Worm (Caenorhabditis elegans) whole organism, L4 larva: ENCODE measurements around the gene baz-2.

Source experiments
- ZK337.2 ChIP-seq: fragments of 200-800 bp; sonication (Bioruptor generic); IDR thresholded peaks from 2 replicates; pipeline ENCODE4 v1.3.6; 2022; ENCODE audit warnings: missing genetic modification reagents, missing genetic modification characterization, missing compliant biosample characterization
- ZK546.5 ChIP-seq, 2 experiments: sonication (generic microtip); optimal IDR thresholded peaks; 2 replicates each; lab custom pipeline; 2017; ENCODE audit warnings: missing biosample characterization in 2 of 2, missing genetic modification characterization in 2 of 2
- aly-2 ChIP-seq: sonication (generic microtip); optimal IDR thresholded peaks from 2 replicates; lab custom pipeline; 2018; ENCODE audit warnings: missing biosample characterization, missing genetic modification characterization
- ceh-82 ChIP-seq: sonication (generic microtip); optimal IDR thresholded peaks from 2 replicates; lab custom pipeline; 2017; ENCODE audit warnings: missing biosample characterization, missing genetic modification characterization
- hmg-1.1 ChIP-seq: fragments of 200-800 bp; sonication (Bioruptor generic); IDR thresholded peaks from 2 replicates; pipeline ENCODE4 v1.3.6; 2022; ENCODE audit warnings: missing genetic modification reagents, missing genetic modification characterization, missing compliant biosample characterization
- nhr-25 ChIP-seq: sonication (generic microtip); optimal IDR thresholded peaks from 2 replicates; lab custom pipeline; 2017; ENCODE audit warnings: missing genetic modification characterization, mild to moderate bottlenecking, missing compliant biosample characterization, antibody characterized with exemption, moderate library complexity, borderline replicate concordance; ENCODE audit not compliant: insufficient read depth
- snpc-4 ChIP-seq: fragments of 150-350 bp; optimal IDR thresholded peaks from 2 replicates; lab custom pipeline; 2014; ENCODE audit warnings: missing biosample characterization, missing genetic modification characterization
- spr-1 ChIP-seq: sonication (generic microtip); optimal IDR thresholded peaks from 2 replicates; lab custom pipeline; 2016; ENCODE audit warnings: mild to moderate bottlenecking, missing genetic modification characterization, missing compliant biosample characterization
- tag-97 ChIP-seq: fragments of 200-800 bp; sonication (Bioruptor generic); IDR thresholded peaks from 2 replicates; pipeline ENCODE4 v1.3.6; 2022; ENCODE audit warnings: missing genetic modification characterization, missing compliant biosample characterization
- unc-62 ChIP-seq, 3 experiments: fragments of 150-350 bp in 1 of 3; sonication (generic microtip); optimal IDR thresholded peaks in 2 of 3; peaks in 1 of 3; 1 replicate in 1 of 3; 2 replicates in 2 of 3; lab custom pipeline; 2014 to 2017; ENCODE audit warnings: missing biosample characterization in 3 of 3, missing genetic modification characterization in 3 of 3, missing genetic modification reagents in 3 of 3, missing genotype in 1 of 3
- zip-11 ChIP-seq: fragments of 200-800 bp; sonication (Bioruptor generic); IDR thresholded peaks from 2 replicates; pipeline ENCODE4 v1.3.6; 2022; ENCODE audit warnings: missing genetic modification characterization, missing compliant biosample characterization

DNA sequence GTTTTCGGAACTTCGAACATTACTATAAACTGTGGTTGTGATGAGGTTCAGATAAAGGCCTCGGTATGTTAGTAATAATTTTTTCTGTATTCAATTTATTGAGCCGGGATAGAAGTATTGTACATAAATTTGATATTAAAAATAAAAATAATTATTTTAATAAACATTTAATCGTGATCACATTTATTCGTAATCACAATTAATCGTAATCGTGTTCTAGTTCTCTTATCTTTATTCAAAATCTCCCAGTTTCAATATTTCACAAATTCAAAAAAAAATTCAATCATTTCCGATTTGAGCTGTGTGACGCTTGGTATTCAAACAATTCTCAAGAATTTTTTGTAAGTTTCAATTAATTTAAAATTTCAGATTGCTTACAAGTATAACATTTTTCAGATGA, 6.1 kb upstream of the baz-2 start, which contains the start of gene lido-18:
- no peak for TF ChIP-seq aly-2 (tag; lab: Kevin White, UChicago)
- no peak for TF ChIP-seq ZK337.2 (GFP tag; lab: Robert Waterston, UW)
- no peak for TF ChIP-seq spr-1 (tag; lab: Kevin White, UChicago)
- TF ChIP-seq tag-97, result no peak
- TF ChIP-seq snpc-4 (tag; lab: Kevin White, UChicago), result no peak
- no peak for TF ChIP-seq ZK546.5 (tag; optimal IDR thresholded peaks at IDR 0.05; lab: Kevin White, UChicago)
- no peak for TF ChIP-seq ceh-82 (tag; lab: Kevin White, UChicago)
- TF ChIP-seq unc-62 (GFP tag; optimal IDR thresholded peaks at IDR 0.05 in 1 of 2; lab: Kevin White, UChicago), result no peak
- TF ChIP-seq unc-62 (tag; optimal IDR thresholded peaks at IDR 0.05; lab: Kevin White, UChicago), result no peak
- TF ChIP-seq hmg-1.1, result no peak
- TF ChIP-seq nhr-25 (tag; lab: Kevin White, UChicago), result no peak
- no peak for TF ChIP-seq zip-11
